Fruit fly (Drosophila melanogaster) S2 (cell line): Measurements from ENCODE around the gene SCCRO4.

ENCODE experiments used
- CG8478 ChIP-seq: fragments of >200 bp; optimal IDR thresholded peaks from 2 replicates; lab custom pipeline; 2018
- CTCF ChIP-seq, 2 experiments: fragments of >200 bp; optimal IDR thresholded peaks; 2 replicates each; lab custom pipeline; 2018

DNA sequence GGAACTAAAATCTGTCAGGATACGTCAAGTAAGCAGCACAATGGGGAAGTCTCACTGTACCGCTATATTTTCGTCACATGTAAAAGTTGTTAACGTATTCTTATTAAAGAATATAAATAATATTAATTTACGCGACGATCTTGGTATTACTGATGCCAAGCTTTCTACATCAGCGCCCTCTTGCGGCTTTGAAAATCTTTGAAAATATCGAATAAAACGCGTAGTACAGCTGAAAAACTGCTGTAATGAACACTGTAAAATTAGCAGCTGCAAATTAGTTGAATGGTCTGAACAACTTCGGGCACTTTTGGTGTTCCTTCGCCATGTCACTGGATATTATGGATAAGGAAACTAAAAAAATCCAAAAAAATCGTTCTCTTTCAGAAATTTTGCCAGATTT, 20.8 kb downstream of the SCCRO4 start:
- TF ChIP-seq CTCF (optimal IDR thresholded peaks at IDR 0.05; lab: Kevin White, UChicago), result peak; percentile 50 to 78
- no peak for TF ChIP-seq CG8478 (lab: Kevin White, UChicago)
